Worm (Caenorhabditis elegans) whole organism, late embryonic: ENCODE measurements around the gene C44C10.9.

Experiments
- K02D7.2 ChIP-seq: sonication (generic microtip); optimal IDR thresholded peaks from 2 replicates; lab custom pipeline; 2017; ENCODE audit warnings: mild to moderate bottlenecking, missing genetic modification characterization, missing compliant biosample characterization
- K09A11.1 ChIP-seq: sonication (generic microtip); optimal IDR thresholded peaks from 2 replicates; lab custom pipeline; 2017; ENCODE audit warnings: antibody characterized with exemption, mild to moderate bottlenecking, missing genetic modification characterization, missing compliant biosample characterization; ENCODE audit not compliant: insufficient read depth
- ahr-1 ChIP-seq: sonication (generic microtip); optimal IDR thresholded peaks from 2 replicates; lab custom pipeline; 2016; ENCODE audit warnings: missing genetic modification characterization, missing compliant biosample characterization
- ceh-18 ChIP-seq: sonication (generic microtip); optimal IDR thresholded peaks from 2 replicates; lab custom pipeline; 2016; ENCODE audit warnings: missing genetic modification characterization, missing compliant biosample characterization
- ceh-31 ChIP-seq: sonication (generic microtip); optimal IDR thresholded peaks from 2 replicates; lab custom pipeline; 2016; ENCODE audit warnings: missing genetic modification characterization, missing compliant biosample characterization
- ceh-6 ChIP-seq: fragments of 200-800 bp; sonication (Bioruptor generic); optimal IDR thresholded peaks from 2 replicates; lab custom pipeline; 2018; ENCODE audit warnings: mild to moderate bottlenecking, missing genetic modification characterization, missing compliant biosample characterization
- hlh-13 ChIP-seq: fragments of 200-800 bp; sonication (Bioruptor generic); optimal IDR thresholded peaks from 2 replicates; lab custom pipeline; 2018; ENCODE audit warnings: mild to moderate bottlenecking, missing genetic modification characterization, missing compliant biosample characterization
- hlh-6 ChIP-seq: sonication (generic microtip); optimal IDR thresholded peaks from 2 replicates; lab custom pipeline; 2016; ENCODE audit warnings: missing genotype, missing genetic modification characterization, missing compliant biosample characterization
- lin-11 ChIP-seq: fragments of 200-800 bp; sonication (Bioruptor generic); optimal IDR thresholded peaks from 2 replicates; lab custom pipeline; 2018; ENCODE audit warnings: mild to moderate bottlenecking, missing genetic modification characterization, missing compliant biosample characterization
- pros-1 ChIP-seq: fragments of 150-350 bp; optimal IDR thresholded peaks from 2 replicates; lab custom pipeline; 2014; ENCODE audit warnings: missing biosample characterization, missing genetic modification reagents, missing genetic modification characterization
- ttx-3 ChIP-seq: sonication (generic microtip); optimal IDR thresholded peaks from 2 replicates; lab custom pipeline; 2016; ENCODE audit warnings: missing genetic modification reagents, missing genetic modification characterization, missing compliant biosample characterization
- unc-86 ChIP-seq: sonication (generic microtip); optimal IDR thresholded peaks from 2 replicates; lab custom pipeline; 2016; ENCODE audit warnings: missing genetic modification characterization, missing compliant biosample characterization

The C44C10.9 gene

DNA sequence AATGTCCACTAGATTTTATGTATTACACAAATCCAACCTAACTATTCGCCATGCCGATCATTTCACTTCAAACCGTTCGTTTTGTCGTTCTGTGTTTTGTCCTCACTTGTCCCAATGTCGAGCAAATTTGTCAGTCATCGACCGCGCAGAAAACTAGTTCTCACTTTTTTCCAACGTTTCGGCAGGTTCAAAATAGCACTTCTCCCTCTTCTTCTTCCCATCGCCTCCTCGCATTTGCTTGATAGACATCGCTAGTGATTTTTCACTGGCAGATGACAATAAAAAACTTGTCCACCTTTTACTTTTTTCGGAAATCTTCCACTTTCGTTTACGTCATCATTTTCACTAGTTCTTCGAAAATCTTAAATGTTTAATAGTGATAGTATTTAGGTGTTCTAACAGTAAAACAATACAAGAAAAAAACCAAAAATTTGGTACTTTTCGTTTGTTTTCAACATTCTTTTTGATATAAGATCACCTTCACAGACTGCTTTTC lies 50.7 kb downstream of the C44C10.9 start:
- TF ChIP-seq K02D7.2 (tag; lab: Kevin White, UChicago) (no peak), K09A11.1 (tag; lab: Kevin White, UChicago) (no peak), ceh-31 (tag; lab: Kevin White, UChicago) (no peak), ceh-18 (tag; lab: Kevin White, UChicago) (no peak), ahr-1 (tag; lab: Kevin White, UChicago) (no peak), pros-1 (no peak), hlh-13 (no peak), ceh-6 (GFP tag; lab: Kevin White, UChicago) (no peak), hlh-6 (no peak), lin-11 (tag; lab: Kevin White, UChicago) (no peak)

DNA sequence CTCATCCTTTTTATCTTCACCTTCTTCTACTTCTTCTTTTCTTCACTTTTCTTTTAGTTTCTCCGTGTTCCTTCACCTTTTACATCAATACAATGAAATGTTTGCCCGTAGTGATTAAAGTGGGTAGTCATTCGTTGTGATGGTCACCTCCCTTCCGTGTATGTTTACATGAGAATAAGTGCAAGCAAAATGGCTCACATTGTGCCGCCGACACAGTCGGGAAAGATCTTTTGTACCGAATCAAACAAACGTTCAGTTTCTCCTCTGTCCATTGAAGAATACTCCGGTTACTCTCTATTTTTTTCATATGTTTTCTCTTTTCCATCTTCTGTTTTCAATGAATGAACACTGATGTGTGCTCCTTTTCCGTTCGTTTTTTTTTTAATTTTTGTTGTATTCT lies 52.1 kb downstream of the C44C10.9 start:
- TF ChIP-seq unc-86 = no peak
- no peak for TF ChIP-seq ttx-3 (tag; lab: Kevin White, UChicago)
- TF ChIP-seq, all 69 proteins: peak for 0
